Worm (Caenorhabditis elegans) whole organism, L1 larva: ENCODE data around the gene slc-17.1.

Experiments
- C04F5.9 ChIP-seq: sonication (generic microtip); optimal IDR thresholded peaks from 2 replicates; lab custom pipeline; 2016; ENCODE audit warnings: missing genetic modification characterization, missing compliant biosample characterization
- C16A3.4 ChIP-seq: fragments of 150-350 bp; optimal IDR thresholded peaks from 2 replicates; lab custom pipeline; 2014; ENCODE audit warnings: missing biosample characterization, missing genetic modification characterization
- aha-1 ChIP-seq: fragments of 150-350 bp; optimal IDR thresholded peaks from 2 replicates; lab custom pipeline; 2014; ENCODE audit warnings: missing biosample characterization, missing genetic modification characterization
- alr-1 ChIP-seq: fragments of 200-800 bp; sonication (Bioruptor generic); optimal IDR thresholded peaks from 2 replicates; lab custom pipeline; 2018; ENCODE audit warnings: borderline replicate concordance, mild to moderate bottlenecking, missing genetic modification characterization, missing compliant biosample characterization
- blmp-1 ChIP-seq: fragments of 150-350 bp; optimal IDR thresholded peaks from 2 replicates; lab custom pipeline; 2014; ENCODE audit warnings: missing biosample characterization, missing genetic modification characterization
- ceh-82 ChIP-seq, 3 experiments: fragments of 150-350 bp in 1 of 3; sonication (generic microtip) in 2 of 3; optimal IDR thresholded peaks; 2 replicates each; lab custom pipeline; 2014 to 2017; ENCODE audit warnings: missing biosample characterization in 3 of 3, missing genetic modification characterization in 3 of 3
- ceh-88 ChIP-seq: fragments of 200-800 bp; sonication (Bioruptor generic); IDR thresholded peaks from 2 replicates; pipeline ENCODE4 v1.3.6; 2022; ENCODE audit warnings: missing genetic modification characterization, missing compliant biosample characterization
- ceh-90 ChIP-seq: sonication (generic microtip); optimal IDR thresholded peaks from 2 replicates; lab custom pipeline; 2016; ENCODE audit warnings: missing genetic modification characterization, missing compliant biosample characterization
- ces-1 ChIP-seq: fragments of 150-350 bp; optimal IDR thresholded peaks from 2 replicates; lab custom pipeline; 2014; ENCODE audit warnings: missing biosample characterization, missing genetic modification reagents, missing genetic modification characterization
- dsc-1 ChIP-seq: sonication (generic microtip); optimal IDR thresholded peaks from 2 replicates; lab custom pipeline; 2016; ENCODE audit warnings: mild to moderate bottlenecking, missing genetic modification characterization, missing compliant biosample characterization
- efl-3 ChIP-seq: fragments of 200-800 bp; sonication (Bioruptor generic); optimal IDR thresholded peaks from 2 replicates; lab custom pipeline; 2018; ENCODE audit warnings: mild to moderate bottlenecking, missing genetic modification characterization, missing compliant biosample characterization
- elt-2 ChIP-seq: sonication (generic microtip); optimal IDR thresholded peaks from 2 replicates; lab custom pipeline; 2016; ENCODE audit warnings: missing genetic modification characterization, mild to moderate bottlenecking, inconsistent platforms, missing compliant biosample characterization, missing genetic modification reagents
- elt-3 ChIP-seq, 6 experiments: fragments of 150-350 bp in 1 of 6; sonication (generic microtip); optimal IDR thresholded peaks; 2 replicates each; lab custom pipeline; 2017 to 2018; ENCODE audit warnings: missing biosample characterization in 6 of 6, missing genetic modification characterization in 6 of 6, inconsistent platforms in 1 of 6
- fkh-10 ChIP-seq: sonication (generic microtip); optimal IDR thresholded peaks from 2 replicates; lab custom pipeline; 2017; ENCODE audit warnings: missing biosample characterization, missing genetic modification reagents, missing genetic modification characterization
- fkh-4 ChIP-seq: sonication (generic microtip); optimal IDR thresholded peaks from 2 replicates; lab custom pipeline; 2016; ENCODE audit warnings: missing compliant biosample characterization, missing genetic modification characterization, borderline replicate concordance
- fkh-8 ChIP-seq: sonication (generic microtip); optimal IDR thresholded peaks from 2 replicates; lab custom pipeline; 2016; ENCODE audit warnings: mild to moderate bottlenecking, missing genetic modification characterization, missing compliant biosample characterization
- fos-1 ChIP-seq: fragments of 150-350 bp; optimal IDR thresholded peaks from 2 replicates; lab custom pipeline; 2014; ENCODE audit warnings: missing biosample characterization, missing genetic modification characterization
- hlh-17 ChIP-seq: fragments of 200-800 bp; sonication (Bioruptor generic); optimal IDR thresholded peaks from 2 replicates; lab custom pipeline; 2018; ENCODE audit warnings: missing genetic modification characterization, mild to moderate bottlenecking, missing compliant biosample characterization, moderate library complexity, borderline replicate concordance
- jun-1 ChIP-seq: fragments of 150-350 bp; optimal IDR thresholded peaks from 2 replicates; lab custom pipeline; 2014; ENCODE audit warnings: missing biosample characterization, missing genetic modification reagents, missing genetic modification characterization
- lin-14 ChIP-seq: fragments of 200-800 bp; sonication (Bioruptor generic); optimal IDR thresholded peaks from 2 replicates; lab custom pipeline; 2018; ENCODE audit warnings: mild to moderate bottlenecking, missing genetic modification characterization, moderate library complexity, missing compliant biosample characterization
- lin-35 ChIP-seq, 2 experiments: fragments of 150-350 bp; optimal IDR thresholded peaks; 2 replicates each; lab custom pipeline; 2014; ENCODE audit warnings: missing biosample characterization in 2 of 2, missing genetic modification characterization in 2 of 2, missing genetic modification reagents in 2 of 2
- lin-39 ChIP-seq: fragments of 150-350 bp; optimal IDR thresholded peaks from 2 replicates; lab custom pipeline; 2014; ENCODE audit warnings: missing biosample characterization, missing genetic modification reagents, missing genetic modification characterization
- lsy-2 ChIP-seq, 2 experiments: fragments of 150-350 bp; optimal IDR thresholded peaks; 2 replicates each; lab custom pipeline; 2014; ENCODE audit warnings: missing biosample characterization in 2 of 2, missing genetic modification characterization in 2 of 2
- mdl-1 ChIP-seq, 2 experiments: fragments of 150-350 bp; optimal IDR thresholded peaks; 2 replicates each; lab custom pipeline; 2014 to 2017; ENCODE audit warnings: missing biosample characterization in 2 of 2, missing genetic modification characterization in 2 of 2, inconsistent platforms in 1 of 2
- mep-1 ChIP-seq: fragments of 150-350 bp; optimal IDR thresholded peaks from 2 replicates; lab custom pipeline; 2014; ENCODE audit warnings: missing biosample characterization, missing genetic modification characterization
- nhr-11 ChIP-seq: fragments of 150-350 bp; optimal IDR thresholded peaks from 2 replicates; lab custom pipeline; 2014; ENCODE audit warnings: missing biosample characterization, missing genetic modification characterization
- nhr-20 ChIP-seq: sonication (generic microtip); optimal IDR thresholded peaks from 2 replicates; lab custom pipeline; 2016; ENCODE audit warnings: mild to moderate bottlenecking, missing genetic modification characterization, missing compliant biosample characterization
- nhr-237 ChIP-seq: fragments of 150-350 bp; optimal IDR thresholded peaks from 2 replicates; lab custom pipeline; 2014; ENCODE audit warnings: missing biosample characterization, missing genetic modification characterization
- nhr-47 ChIP-seq: sonication (generic microtip); optimal IDR thresholded peaks from 2 replicates; lab custom pipeline; 2016; ENCODE audit warnings: mild to moderate bottlenecking, missing genetic modification characterization, moderate library complexity, missing compliant biosample characterization
- nhr-76 ChIP-seq: sonication (generic microtip); optimal IDR thresholded peaks from 2 replicates; lab custom pipeline; 2017; ENCODE audit warnings: missing biosample characterization, missing genetic modification characterization
- nhr-84 ChIP-seq: sonication (generic microtip); optimal IDR thresholded peaks from 2 replicates; lab custom pipeline; 2017; ENCODE audit warnings: missing biosample characterization, missing genetic modification characterization
- pag-3 ChIP-seq: sonication (generic microtip); optimal IDR thresholded peaks from 2 replicates; lab custom pipeline; 2017; ENCODE audit warnings: missing genetic modification characterization, mild to moderate bottlenecking, missing compliant biosample characterization, antibody characterized with exemption, borderline replicate concordance; ENCODE audit not compliant: insufficient read depth
- pqm-1 ChIP-seq: sonication (generic microtip); optimal IDR thresholded peaks from 3 replicates; lab custom pipeline; 2017; ENCODE audit warnings: missing biosample characterization, missing genetic modification characterization
- rnt-1 ChIP-seq: sonication (generic microtip); optimal IDR thresholded peaks from 2 replicates; lab custom pipeline; 2016; ENCODE audit warnings: mild to moderate bottlenecking, missing genetic modification characterization, moderate library complexity, missing compliant biosample characterization
- sox-4 ChIP-seq: sonication (generic microtip); optimal IDR thresholded peaks from 2 replicates; lab custom pipeline; 2016; ENCODE audit warnings: missing genetic modification characterization, missing compliant biosample characterization
- tbx-2 ChIP-seq: sonication (generic microtip); optimal IDR thresholded peaks from 2 replicates; lab custom pipeline; 2016; ENCODE audit warnings: missing genetic modification characterization, missing compliant biosample characterization
- tlp-1 ChIP-seq: fragments of 150-350 bp; optimal IDR thresholded peaks from 2 replicates; lab custom pipeline; 2014; ENCODE audit warnings: missing biosample characterization, missing genetic modification characterization
- unc-130 ChIP-seq: fragments of 150-350 bp; optimal IDR thresholded peaks from 2 replicates; lab custom pipeline; 2017; ENCODE audit warnings: missing biosample characterization, missing genetic modification characterization, inconsistent platforms
- unc-98 ChIP-seq: fragments of 200-800 bp; sonication (Bioruptor generic); IDR thresholded peaks from 2 replicates; pipeline ENCODE4 v1.3.6; 2022; ENCODE audit warnings: missing genetic modification characterization, missing compliant biosample characterization
- vab-15 ChIP-seq: sonication (generic microtip); optimal IDR thresholded peaks from 2 replicates; lab custom pipeline; 2017; ENCODE audit warnings: missing genotype, mild to moderate bottlenecking, missing genetic modification characterization, missing compliant biosample characterization
- xbp-1 ChIP-seq: sonication (generic microtip); optimal IDR thresholded peaks from 2 replicates; lab custom pipeline; 2016; ENCODE audit warnings: missing genetic modification characterization, missing compliant biosample characterization
- zag-1 ChIP-seq: fragments of 150-350 bp; optimal IDR thresholded peaks from 2 replicates; lab custom pipeline; 2014; ENCODE audit warnings: missing biosample characterization, missing genetic modification characterization
- zip-4 ChIP-seq: fragments of 200-800 bp; sonication (Bioruptor generic); optimal IDR thresholded peaks from 2 replicates; lab custom pipeline; 2018; ENCODE audit warnings: mild to moderate bottlenecking, missing genetic modification characterization, moderate library complexity, missing compliant biosample characterization
- ztf-11 ChIP-seq, 2 experiments: sonication (generic microtip); optimal IDR thresholded peaks; 2 replicates each; lab custom pipeline; 2016 to 2017; ENCODE audit warnings: missing genetic modification characterization in 2 of 2, missing biosample characterization in 1 of 2, missing compliant biosample characterization in 1 of 2
- ztf-4 ChIP-seq: fragments of 150-350 bp; optimal IDR thresholded peaks from 2 replicates; lab custom pipeline; 2014; ENCODE audit warnings: missing biosample characterization, missing genetic modification characterization

slc-17.1 gene

ce11 chrX:17434234-17434633, 30.5 kb downstream of the slc-17.1 start, which contains the start of gene fubl-3 (continued):
- TF ChIP-seq blmp-1 (peak; percentile 19), pqm-1 (tag; lab: Kevin White, UChicago) (no peak), rnt-1 (tag; lab: Kevin White, UChicago) (peak; percentile 45), nhr-84 (tag; lab: Kevin White, UChicago) (no peak), ceh-82 (tag; optimal IDR thresholded peaks at IDR 0.05; lab: Kevin White, UChicago) (peak in 1 of 3 experiments; percentile 52), lin-39 (no peak), nhr-20 (tag; lab: Kevin White, UChicago) (peak; percentile 55), ceh-88 (GFP tag; lab: Robert Waterston, UW) (no peak), fos-1 (tag; lab: Kevin White, UChicago) (no peak), vab-15 (tag; lab: Kevin White, UChicago) (no peak), unc-130 (tag; lab: Kevin White, UChicago) (peak; percentile 51), nhr-76 (tag; lab: Kevin White, UChicago) (no peak), ztf-11 (tag; optimal IDR thresholded peaks at IDR 0.05; lab: Kevin White, UChicago) (no peak), lsy-2 (tag; optimal IDR thresholded peaks at IDR 0.05; lab: Kevin White, UChicago) (peak; percentile 86 to 96), elt-3 (tag; optimal IDR thresholded peaks at IDR 0.05; lab: Kevin White, UChicago) (no peak), elt-2 (tag; lab: Kevin White, UChicago) (no peak), mdl-1 (tag; optimal IDR thresholded peaks at IDR 0.05; lab: Kevin White, UChicago) (peak in 1 of 2 experiments; percentile 5), nhr-237 (tag; lab: Kevin White, UChicago) (no peak), xbp-1 (peak; percentile 37), tlp-1 (no peak), dsc-1 (tag; lab: Kevin White, UChicago) (no peak), efl-3 (no peak), fkh-10 (GFP tag; lab: Kevin White, UChicago) (no peak), C04F5.9 (tag; lab: Kevin White, UChicago) (no peak), aha-1 (tag; lab: Kevin White, UChicago) (no peak), fkh-4 (tag; lab: Kevin White, UChicago) (no peak), lin-14 (peak; percentile 84), lin-35 (GFP tag; optimal IDR thresholded peaks at IDR 0.05; lab: Kevin White, UChicago) (peak in 1 of 2 experiments; percentile 43), mep-1 (tag; lab: Kevin White, UChicago) (peak; percentile 14), pag-3 (no peak), nhr-47 (peak; percentile 43), sox-4 (tag; lab: Kevin White, UChicago) (no peak), nhr-11 (tag; lab: Kevin White, UChicago) (no peak), zip-4 (GFP tag; lab: Kevin White, UChicago) (no peak), jun-1 (tag; lab: Kevin White, UChicago) (no peak), ces-1 (GFP tag; lab: Kevin White, UChicago) (no peak), hlh-17 (GFP tag; lab: Kevin White, UChicago) (no peak), C16A3.4 (peak; percentile 50), ztf-4 (no peak), tbx-2 (tag; lab: Kevin White, UChicago) (peak; percentile 8), ceh-90 (tag; lab: Kevin White, UChicago) (no peak), alr-1 (tag; lab: Kevin White, UChicago) (no peak), fkh-8 (tag; lab: Kevin White, UChicago) (no peak)

DNA sequence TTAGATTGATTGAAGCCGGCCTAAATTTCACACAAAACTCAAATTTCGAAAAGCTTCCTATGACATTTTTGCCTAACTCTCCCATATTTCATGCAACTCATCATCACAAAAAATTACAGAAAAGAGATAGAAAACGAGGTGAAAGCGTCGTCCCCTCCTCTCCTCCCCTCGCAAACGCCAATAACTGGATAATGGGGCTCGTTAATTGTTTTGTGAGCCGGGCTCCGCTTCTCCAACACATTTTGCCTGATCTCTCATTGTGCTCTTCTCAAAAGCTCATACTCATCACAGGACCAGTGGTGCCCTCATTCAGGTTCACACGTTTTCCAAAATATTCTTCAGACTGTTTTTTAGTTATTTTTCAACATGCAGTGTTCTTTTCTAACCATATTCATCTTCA, 35.9 kb downstream of the slc-17.1 start, which contains the start of gene pbo-6:
Gene pbo-6, plus strand, starts transcription at position 240 of the 400 bp plus-strand sequence.
- TF ChIP-seq zip-4 (GFP tag; lab: Kevin White, UChicago) (no peak), unc-98 (GFP tag; lab: Robert Waterston, UW) (no peak), mdl-1 (tag; optimal IDR thresholded peaks at IDR 0.05; lab: Kevin White, UChicago) (no peak), zag-1 (tag; lab: Kevin White, UChicago) (no peak)
- TF ChIP-seq, all 84 proteins: peak for 0
